Fruit fly (Drosophila melanogaster) whole organism, prepupa: ENCODE data around the gene ru.

Experiments
- Blimp-1 ChIP-seq: fragments of 200-800 bp; sonication (Bioruptor generic); optimal IDR thresholded peaks from 3 replicates; lab custom pipeline; 2017; ENCODE audit warnings: missing biosample characterization, missing genetic modification characterization, mild to moderate bottlenecking, moderate library complexity, missing genetic modification reagents
- CG10631 ChIP-seq: fragments of 200-800 bp; sonication (Bioruptor generic); optimal IDR thresholded peaks from 2 replicates; lab custom pipeline; 2016; ENCODE audit warnings: missing biosample characterization, missing genetic modification characterization
- CG10669 ChIP-seq: fragments of 200-800 bp; sonication (Bioruptor generic); optimal IDR thresholded peaks from 3 replicates; lab custom pipeline; 2018; ENCODE audit warnings: missing biosample characterization, mild to moderate bottlenecking, missing genetic modification characterization, moderate library complexity
- CG11294 ChIP-seq: fragments of 200-800 bp; sonication (Bioruptor generic); IDR thresholded peaks from 2 replicates; pipeline ENCODE4 v1.3.6; 2022; ENCODE audit warnings: missing biosample characterization, missing genetic modification characterization
- CG11762 ChIP-seq: fragments of 200-800 bp; sonication (Bioruptor generic); optimal IDR thresholded peaks from 3 replicates; lab custom pipeline; 2016; ENCODE audit warnings: missing biosample characterization, missing genetic modification characterization; ENCODE audit not compliant: insufficient read depth
- CG11902 ChIP-seq: fragments of 200-800 bp; sonication (Bioruptor generic); optimal IDR thresholded peaks from 3 replicates; lab custom pipeline; 2016; ENCODE audit warnings: missing biosample characterization, missing genetic modification characterization
- CG15336 ChIP-seq: fragments of 200-800 bp; sonication (Bioruptor generic); IDR thresholded peaks from 2 replicates; pipeline ENCODE4 v1.3.6; 2022; ENCODE audit warnings: missing biosample characterization, missing genetic modification characterization
- CG1621 ChIP-seq: fragments of 200-800 bp; sonication (Bioruptor generic); optimal IDR thresholded peaks from 3 replicates; lab custom pipeline; 2018; ENCODE audit warnings: missing biosample characterization, mild to moderate bottlenecking, missing genetic modification characterization
- CG16779 ChIP-seq: fragments of 200-800 bp; sonication (Bioruptor generic); optimal IDR thresholded peaks from 3 replicates; lab custom pipeline; 2017; ENCODE audit warnings: missing biosample characterization, mild to moderate bottlenecking, missing genetic modification characterization
- CG31627 ChIP-seq: fragments of 200-800 bp; sonication (Bioruptor generic); optimal IDR thresholded peaks from 3 replicates; lab custom pipeline; 2016; ENCODE audit warnings: missing biosample characterization, missing genetic modification characterization
- CG32006 ChIP-seq: fragments of 200-800 bp; sonication (Bioruptor generic); optimal IDR thresholded peaks from 3 replicates; lab custom pipeline; 2017; ENCODE audit warnings: missing biosample characterization, mild to moderate bottlenecking, missing genetic modification characterization
- CG34406 ChIP-seq: fragments of 200-800 bp; sonication (Bioruptor generic); optimal IDR thresholded peaks from 3 replicates; lab custom pipeline; 2016; ENCODE audit warnings: missing biosample characterization, missing genetic modification characterization
- CG4318 ChIP-seq: fragments of 200-800 bp; sonication (Bioruptor generic); optimal IDR thresholded peaks from 3 replicates; lab custom pipeline; 2017; ENCODE audit warnings: missing biosample characterization, mild to moderate bottlenecking, missing genetic modification characterization
- CG6163 ChIP-seq: fragments of 200-800 bp; sonication (Bioruptor generic); IDR thresholded peaks from 3 replicates; pipeline ENCODE4 v1.3.6; 2022; ENCODE audit warnings: missing biosample characterization, missing genetic modification characterization
- CG6276 ChIP-seq: fragments of 200-800 bp; sonication (Bioruptor generic); optimal IDR thresholded peaks from 2 replicates; lab custom pipeline; 2017; ENCODE audit warnings: missing biosample characterization, mild to moderate bottlenecking, missing genetic modification characterization
- CG6792 ChIP-seq: fragments of 200-800 bp; sonication (Bioruptor generic); optimal IDR thresholded peaks from 3 replicates; lab custom pipeline; 2016; ENCODE audit warnings: missing biosample characterization, missing genetic modification characterization
- CG6808 ChIP-seq: fragments of 200-800 bp; sonication (Bioruptor generic); optimal IDR thresholded peaks from 3 replicates; lab custom pipeline; 2017; ENCODE audit warnings: missing biosample characterization, missing genetic modification characterization, mild to moderate bottlenecking, moderate library complexity, missing genetic modification reagents
- CG6854 ChIP-seq: fragments of 200-800 bp; sonication (Bioruptor generic); optimal IDR thresholded peaks from 2 replicates; lab custom pipeline; 2017; ENCODE audit warnings: missing biosample characterization, mild to moderate bottlenecking, missing genetic modification characterization
- CG7368 ChIP-seq: fragments of 200-800 bp; sonication (Bioruptor generic); optimal IDR thresholded peaks from 3 replicates; lab custom pipeline; 2016; ENCODE audit warnings: missing biosample characterization, missing genetic modification characterization
- CG8119 ChIP-seq: fragments of 200-800 bp; sonication (Bioruptor generic); IDR thresholded peaks from 3 replicates; pipeline ENCODE4 v1.3.6; 2022; ENCODE audit warnings: missing biosample characterization, missing genetic modification characterization
- CG8632 ChIP-seq: fragments of 200-800 bp; sonication (Bioruptor generic); optimal IDR thresholded peaks from 3 replicates; lab custom pipeline; 2016; ENCODE audit warnings: missing biosample characterization, missing genetic modification characterization
- CG9139 ChIP-seq: fragments of 200-800 bp; sonication (Bioruptor generic); optimal IDR thresholded peaks from 3 replicates; lab custom pipeline; 2017; ENCODE audit warnings: missing biosample characterization, mild to moderate bottlenecking, missing genetic modification characterization
- Eip75B ChIP-seq: fragments of 200-800 bp; sonication (Bioruptor generic); optimal IDR thresholded peaks from 3 replicates; lab custom pipeline; 2016; ENCODE audit warnings: missing biosample characterization, missing genetic modification characterization
- Eip78C ChIP-seq: fragments of 200-800 bp; sonication (Bioruptor generic); peaks from one replicate; lab custom pipeline; 2016; ENCODE audit warnings: missing biosample characterization, missing genetic modification characterization
- Eip93F ChIP-seq: fragments of 200-800 bp; sonication (Bioruptor generic); optimal IDR thresholded peaks from 2 replicates; lab custom pipeline; 2016; ENCODE audit warnings: missing biosample characterization, mild to moderate bottlenecking, missing genetic modification characterization
- Ets21C ChIP-seq: fragments of 200-800 bp; sonication (Bioruptor generic); optimal IDR thresholded peaks from 3 replicates; lab custom pipeline; 2016; ENCODE audit warnings: missing biosample characterization, missing genetic modification characterization
- Gug ChIP-seq: fragments of 200-800 bp; sonication (Bioruptor generic); IDR thresholded peaks from 2 replicates; pipeline ENCODE4 v1.3.6; 2022; ENCODE audit warnings: missing biosample characterization, missing genetic modification characterization
- Hr38 ChIP-seq: sonication (Bioruptor generic); optimal IDR thresholded peaks from 2 replicates; lab custom pipeline; 2016; ENCODE audit warnings: missing biosample characterization, missing genetic modification characterization
- Hr39 ChIP-seq: fragments of 200-800 bp; sonication (Bioruptor generic); optimal IDR thresholded peaks from 2 replicates; lab custom pipeline; 2016; ENCODE audit warnings: missing biosample characterization, missing genetic modification characterization
- Hr4 ChIP-seq: fragments of 200-800 bp; sonication (Bioruptor generic); optimal IDR thresholded peaks from 3 replicates; lab custom pipeline; 2016; ENCODE audit warnings: missing biosample characterization, missing genetic modification characterization
- Lpt ChIP-seq: fragments of 200-800 bp; sonication (Bioruptor generic); optimal IDR thresholded peaks from 3 replicates; lab custom pipeline; 2016; ENCODE audit warnings: missing biosample characterization, missing genetic modification characterization
- Met ChIP-seq: fragments of 200-800 bp; sonication (Bioruptor generic); optimal IDR thresholded peaks from 3 replicates; lab custom pipeline; 2016; ENCODE audit warnings: missing biosample characterization, missing genetic modification characterization
- Smox ChIP-seq: fragments of 200-800 bp; sonication (Bioruptor generic); optimal IDR thresholded peaks from 3 replicates; lab custom pipeline; 2016; ENCODE audit warnings: missing biosample characterization, missing genetic modification characterization
- Sox102F ChIP-seq: fragments of 200-800 bp; sonication (Bioruptor generic); optimal IDR thresholded peaks from 2 replicates; lab custom pipeline; 2016; ENCODE audit warnings: missing biosample characterization, mild to moderate bottlenecking, missing genetic modification characterization
- Sox15 ChIP-seq: fragments of 200-800 bp; sonication (Bioruptor generic); optimal IDR thresholded peaks from 3 replicates; lab custom pipeline; 2016; ENCODE audit warnings: missing biosample characterization, missing genetic modification characterization
- achi ChIP-seq: fragments of 200-800 bp; sonication (Bioruptor generic); optimal IDR thresholded peaks from 3 replicates; lab custom pipeline; 2016; ENCODE audit warnings: missing biosample characterization, missing genetic modification characterization
- acj6 ChIP-seq: fragments of 200-800 bp; sonication (Bioruptor generic); optimal IDR thresholded peaks from 3 replicates; lab custom pipeline; 2016; ENCODE audit warnings: missing biosample characterization, missing genetic modification characterization
- cyc ChIP-seq: fragments of 200-800 bp; sonication (Bioruptor generic); optimal IDR thresholded peaks from 3 replicates; lab custom pipeline; 2016; ENCODE audit warnings: missing biosample characterization, missing genetic modification characterization
- dsx ChIP-seq: fragments of 200-800 bp; optimal IDR thresholded peaks from 3 replicates; lab custom pipeline; 2019; ENCODE audit warnings: missing biosample characterization, mild to moderate bottlenecking, missing genetic modification characterization, moderate library complexity; ENCODE audit not compliant: poor library complexity, severe bottlenecking
- eg ChIP-seq: fragments of 200-800 bp; sonication (Bioruptor generic); IDR thresholded peaks from 3 replicates; pipeline ENCODE4 v1.3.6; 2022; ENCODE audit warnings: missing biosample characterization, missing genetic modification characterization
- esn ChIP-seq: fragments of 200-800 bp; sonication (Bioruptor generic); optimal IDR thresholded peaks from 2 replicates; lab custom pipeline; 2016; ENCODE audit warnings: missing biosample characterization, mild to moderate bottlenecking, missing genetic modification characterization, moderate library complexity
- fd59A ChIP-seq: fragments of 200-800 bp; sonication (Bioruptor generic); optimal IDR thresholded peaks from 2 replicates; lab custom pipeline; 2017; ENCODE audit warnings: missing biosample characterization, mild to moderate bottlenecking, missing genetic modification characterization, missing genetic modification reagents
- lz ChIP-seq: fragments of 200-800 bp; sonication (Bioruptor generic); optimal IDR thresholded peaks from 3 replicates; lab custom pipeline; 2016; ENCODE audit warnings: missing biosample characterization, missing genetic modification characterization
- net ChIP-seq: fragments of 200-800 bp; sonication (Bioruptor generic); optimal IDR thresholded peaks from 3 replicates; lab custom pipeline; 2016; ENCODE audit warnings: missing biosample characterization, missing genetic modification characterization
- salr ChIP-seq, 2 experiments: fragments of 200-800 bp; sonication (Bioruptor generic); optimal IDR thresholded peaks; 3 replicates each; lab custom pipeline; 2016 to 2018; ENCODE audit warnings: missing biosample characterization in 2 of 2, missing genetic modification characterization in 2 of 2, mild to moderate bottlenecking in 1 of 2
- spab ChIP-seq: fragments of 200-800 bp; sonication (Bioruptor generic); optimal IDR thresholded peaks from 2 replicates; lab custom pipeline; 2017; ENCODE audit warnings: missing biosample characterization, mild to moderate bottlenecking, missing genetic modification characterization, missing genetic modification reagents
- ss ChIP-seq, 2 experiments: fragments of 200-800 bp; sonication (Bioruptor generic); optimal IDR thresholded peaks; 2 replicates in 1 of 2; 3 replicates in 1 of 2; lab custom pipeline; 2017 to 2018; ENCODE audit warnings: mild to moderate bottlenecking in 2 of 2, missing biosample characterization in 2 of 2, missing genetic modification characterization in 2 of 2, moderate library complexity in 1 of 2
- svp ChIP-seq: fragments of 200-800 bp; sonication (Bioruptor generic); peaks from one replicate; lab custom pipeline; 2016; ENCODE audit warnings: missing biosample characterization, missing genetic modification characterization
- topi ChIP-seq: fragments of 200-800 bp; sonication (Bioruptor generic); optimal IDR thresholded peaks from 3 replicates; lab custom pipeline; 2016; ENCODE audit warnings: missing biosample characterization, missing genetic modification characterization
- vri ChIP-seq: fragments of 200-800 bp; sonication (Bioruptor generic); optimal IDR thresholded peaks from 3 replicates; lab custom pipeline; 2016; ENCODE audit warnings: missing biosample characterization, mild to moderate bottlenecking, missing genetic modification characterization

ru gene

DNA sequence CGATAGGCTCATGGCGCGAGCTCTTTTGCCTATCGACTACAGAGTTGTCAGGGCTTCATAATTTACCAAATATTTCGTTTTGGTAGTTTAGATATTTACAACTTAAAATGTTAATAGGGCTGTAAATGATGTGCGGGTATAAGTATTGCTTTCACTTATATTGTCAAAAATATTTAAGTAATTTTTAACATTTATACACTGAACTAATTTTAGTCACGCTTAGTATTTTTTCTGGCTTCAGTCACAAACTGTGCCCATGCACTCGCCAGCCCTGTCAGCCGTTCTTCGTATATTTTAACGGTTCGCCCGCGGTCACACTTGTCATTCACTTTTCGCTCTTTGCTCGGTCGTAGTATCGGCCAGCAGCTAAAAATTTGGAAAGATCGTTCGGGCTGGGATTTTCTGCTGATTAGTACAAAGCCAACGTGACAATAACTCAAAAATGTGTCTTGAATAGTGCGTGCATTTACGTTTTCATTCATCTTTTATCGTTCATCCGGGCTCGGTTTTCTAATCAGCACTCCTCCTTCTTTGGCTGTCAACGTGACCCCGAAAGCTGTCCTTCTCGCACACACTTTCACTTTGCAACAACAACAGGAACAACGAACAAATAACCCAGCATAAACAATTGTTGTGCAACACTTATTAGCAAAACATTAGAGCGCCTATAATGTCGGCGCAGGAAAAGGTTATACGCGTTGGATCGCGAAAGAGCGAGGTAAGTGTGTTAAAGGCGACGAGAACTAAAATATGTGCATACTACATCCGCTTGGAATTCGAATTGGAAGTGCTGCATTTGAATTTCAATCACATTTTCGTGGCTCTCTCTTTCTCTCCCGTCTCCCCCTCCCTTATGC lies 35.6 kb upstream of the ru start, which contains the start of the genes Hmbs and CG2211:
Hmbs (plus strand) TSS at position 319 of the 857 bp plus-strand sequence.
CG2211 (minus strand) TSS at position 789 of the 857 bp plus-strand sequence.
- TF ChIP-seq Blimp-1, result peak; percentile 95
- TF ChIP-seq lz, result peak; percentile 72
- no peak for TF ChIP-seq svp (GFP tag; lab: Kevin White, UChicago)
- TF ChIP-seq Ets21C (GFP tag; lab: Kevin White, UChicago), result peak; percentile 64
- TF ChIP-seq CG6808 (GFP tag; lab: Kevin White, UChicago), result peak; percentile 74
- TF ChIP-seq CG6792 (GFP tag; lab: Kevin White, UChicago), result peak; percentile 69
- peak; percentile 65 for TF ChIP-seq CG15336 (GFP tag; lab: Robert Waterston, UW)
- TF ChIP-seq eg, result peak; percentile 84
- peak; percentile 15 for TF ChIP-seq CG16779 (tag; lab: Kevin White, UChicago)
- TF ChIP-seq CG6276 (GFP tag; lab: Kevin White, UChicago), result no peak
- peak; percentile 85 for TF ChIP-seq cyc
- TF ChIP-seq Met (GFP tag; lab: Kevin White, UChicago), result no peak
- peak; percentile 58; the same call in 1 of the 2 replicates for TF ChIP-seq CG11294 (GFP tag; lab: Robert Waterston, UW)
- peak; percentile 20 for TF ChIP-seq vri
- TF ChIP-seq esn (GFP tag; lab: Kevin White, UChicago), result peak; percentile 76
- TF ChIP-seq Lpt (GFP tag; lab: Kevin White, UChicago), result peak; percentile 58
- peak; percentile 81 for TF ChIP-seq CG6163 (GFP tag; lab: Robert Waterston, UW)
- TF ChIP-seq dsx (GFP tag; lab: Kevin White, UChicago), result peak; percentile 71
- TF ChIP-seq fd59A (GFP tag; lab: Kevin White, UChicago), result peak; percentile 37
- TF ChIP-seq topi (GFP tag; lab: Kevin White, UChicago), result peak; percentile 80
- TF ChIP-seq CG11902 (GFP tag; lab: Kevin White, UChicago), result peak; percentile 68
- no peak for TF ChIP-seq CG11762
- peak; percentile 58 for TF ChIP-seq Sox15
- TF ChIP-seq CG6854, result peak; percentile 73
- TF ChIP-seq Eip75B (GFP tag; lab: Kevin White, UChicago), result no peak
- no peak for TF ChIP-seq net
- TF ChIP-seq achi (GFP tag; lab: Kevin White, UChicago), result peak; percentile 77
- TF ChIP-seq Hr39 (GFP tag; lab: Kevin White, UChicago), result peak; percentile 87
- no peak for TF ChIP-seq spab (GFP tag; lab: Kevin White, UChicago)
- TF ChIP-seq Sox102F (GFP tag; lab: Kevin White, UChicago), result no peak
- no peak for TF ChIP-seq CG10669 (GFP tag; lab: Kevin White, UChicago)
- peak; percentile 59 for TF ChIP-seq CG7368 (GFP tag; lab: Kevin White, UChicago)
- peak; percentile 76 for TF ChIP-seq CG10631 (GFP tag; lab: Kevin White, UChicago)
- no peak for TF ChIP-seq ss (GFP tag; optimal IDR thresholded peaks at IDR 0.05; lab: Kevin White, UChicago)
- TF ChIP-seq CG4318 (GFP tag; lab: Kevin White, UChicago), result no peak
- TF ChIP-seq Hr38 (GFP tag; lab: Kevin White, UChicago), result peak; percentile 57
- TF ChIP-seq Eip78C (GFP tag; lab: Kevin White, UChicago), result peak; percentile 92
- peak in 1 of 2 experiments; percentile 38 for TF ChIP-seq salr (GFP tag; optimal IDR thresholded peaks at IDR 0.05; lab: Kevin White, UChicago)
- no peak for TF ChIP-seq CG32006 (GFP tag; lab: Kevin White, UChicago)
- TF ChIP-seq Gug (GFP tag; lab: Robert Waterston, UW), result peak; percentile 64
- TF ChIP-seq CG1621 (tag; lab: Kevin White, UChicago), result peak; percentile 48
- no peak for TF ChIP-seq Eip93F (GFP tag; lab: Kevin White, UChicago)
- no peak for TF ChIP-seq Hr4 (GFP tag; lab: Kevin White, UChicago)
- TF ChIP-seq CG8119 (GFP tag; lab: Robert Waterston, UW), result peak; percentile 58; the same call in 2 of the 3 replicates
- TF ChIP-seq CG31627 (GFP tag; lab: Kevin White, UChicago), result peak; percentile 89
- TF ChIP-seq acj6 (GFP tag; lab: Kevin White, UChicago), result no peak
- no peak for TF ChIP-seq Smox (GFP tag; lab: Kevin White, UChicago)
- TF ChIP-seq CG8632, result no peak
- no peak for TF ChIP-seq CG34406
- TF ChIP-seq CG9139 (GFP tag; lab: Kevin White, UChicago), result no peak
